Fruit fly (Drosophila melanogaster): ENCODE measurements around the gene CG15579.

CG15579 gene

dm6 chrX:4322234-4323210, 10.9 kb upstream of the CG15579 start, which contains the start of gene norpA (continued):
- TF ChIP-seq Bgb (GFP tag; IDR thresholded peaks at IDR 0.05; ENCODE audit: partially characterized antibody) = peak; percentile 98
- TF ChIP-seq E2f1 (GFP tag; IDR thresholded peaks at IDR 0.05) = no peak
- TF ChIP-seq CG32532 (GFP tag; IDR thresholded peaks at IDR 0.05) = no peak
- no peak for TF ChIP-seq cwo (GFP tag; optimal IDR thresholded peaks at IDR 0.05)
- peak; percentile 10 for TF ChIP-seq ind (GFP tag; optimal IDR thresholded peaks at IDR 0.05)
- peak; percentile 64; the same call in 2 of the 3 replicates for TF ChIP-seq Dbx (GFP tag; IDR thresholded peaks at IDR 0.05)
- peak; percentile 94 for TF ChIP-seq CG7963 (GFP tag; IDR thresholded peaks at IDR 0.05; ENCODE audit: partially characterized antibody)
- TF ChIP-seq Aef1 (GFP tag; IDR thresholded peaks at IDR 0.05) = no peak
- peak; percentile 93 for TF ChIP-seq unc-4 (GFP tag; IDR thresholded peaks at IDR 0.05; ENCODE audit: partially characterized antibody)
- no peak for TF ChIP-seq ranshi (GFP tag; IDR thresholded peaks at IDR 0.05)
- TF ChIP-seq HLH54F (GFP tag; optimal IDR thresholded peaks at IDR 0.05) = no peak
- peak; percentile 12 for TF ChIP-seq CG3995 (GFP tag; optimal IDR thresholded peaks at IDR 0.05)
- TF ChIP-seq CG8765 (GFP tag; IDR thresholded peaks at IDR 0.05) = no peak
- no peak for TF ChIP-seq NK7.1 (GFP tag; optimal IDR thresholded peaks at IDR 0.05)
- TF ChIP-seq lmd (GFP tag; IDR thresholded peaks at IDR 0.05) = 0 out of 2 replicates have a peak, but pooled peaks have one; percentile 7
- peak; percentile 18 for TF ChIP-seq gfzf (GFP tag; optimal IDR thresholded peaks at IDR 0.05)
- TF ChIP-seq CG15696 (tag; optimal IDR thresholded peaks at IDR 0.05) = no peak
- TF ChIP-seq CG11695 (GFP tag; IDR thresholded peaks at IDR 0.05) = no peak
- TF ChIP-seq btn (GFP tag; optimal IDR thresholded peaks at IDR 0.05) = no peak
- TF ChIP-seq CG9817 (tag; optimal IDR thresholded peaks at IDR 0.05) = no peak
- no peak for TF ChIP-seq Spps (tag; optimal IDR thresholded peaks at IDR 0.05)
- TF ChIP-seq Mes4 (GFP tag; optimal IDR thresholded peaks at IDR 0.05) = peak; percentile 56
- peak; percentile 9 for TF ChIP-seq mam (GFP tag; optimal IDR thresholded peaks at IDR 0.05)
- no peak for TF ChIP-seq Bteb2 (GFP tag; optimal IDR thresholded peaks at IDR 0.05)
- peak; percentile 16 for TF ChIP-seq Mad (GFP tag; optimal IDR thresholded peaks at IDR 0.05)
- TF ChIP-seq pfk (GFP tag; optimal IDR thresholded peaks at IDR 0.05) = no peak
- TF ChIP-seq CG12744 (GFP tag; optimal IDR thresholded peaks at IDR 0.05) = no peak
- no peak for TF ChIP-seq CG10654 (GFP tag; optimal IDR thresholded peaks at IDR 0.05)
- TF ChIP-seq nom (GFP tag; optimal IDR thresholded peaks at IDR 0.05) = peak; percentile 51
- peak; percentile 90 for TF ChIP-seq knrl (GFP tag; IDR thresholded peaks at IDR 0.05; ENCODE audit: partially characterized antibody)
- TF ChIP-seq Nf-YC (tag; optimal IDR thresholded peaks at IDR 0.05) = no peak
- no peak for TF ChIP-seq CG16815 (GFP tag; optimal IDR thresholded peaks at IDR 0.05)
- no peak for TF ChIP-seq CG6813 (GFP tag; optimal IDR thresholded peaks at IDR 0.05)
- no peak for TF ChIP-seq wek (GFP tag; optimal IDR thresholded peaks at IDR 0.05)
- TF ChIP-seq CG4730 (GFP tag; IDR thresholded peaks at IDR 0.05) = no peak
- TF ChIP-seq fd96Cb (tag; optimal IDR thresholded peaks at IDR 0.05) = peak; percentile 19
- no peak for TF ChIP-seq CG6765 (GFP tag; optimal IDR thresholded peaks at IDR 0.05)
- TF ChIP-seq CG6689 (GFP tag; IDR thresholded peaks at IDR 0.05) = no peak
- TF ChIP-seq Fer2 (tag; optimal IDR thresholded peaks at IDR 0.05) = no peak
- no peak for TF ChIP-seq CG2712 (tag; optimal IDR thresholded peaks at IDR 0.05)
- no peak for TF ChIP-seq jumu (GFP tag; optimal IDR thresholded peaks at IDR 0.05)
- TF ChIP-seq sug (tag; optimal IDR thresholded peaks at IDR 0.05) = no peak
- TF ChIP-seq toy (GFP tag; IDR thresholded peaks at IDR 0.05) = no peak
- no peak for TF ChIP-seq Camta (GFP tag; optimal IDR thresholded peaks at IDR 0.05)
- peak; percentile 40 for TF ChIP-seq nau (GFP tag; optimal IDR thresholded peaks at IDR 0.05)
- no peak for TF ChIP-seq CG1647 (GFP tag; optimal IDR thresholded peaks at IDR 0.05)
- no peak for TF ChIP-seq CG17612 (GFP tag; IDR thresholded peaks at IDR 0.05)
- no peak for TF ChIP-seq CG6254 (GFP tag; optimal IDR thresholded peaks at IDR 0.05)

Measured in whole organism, embryonic.